Fruit fly (Drosophila melanogaster): ENCODE results near the gene CG32532.

DNA sequence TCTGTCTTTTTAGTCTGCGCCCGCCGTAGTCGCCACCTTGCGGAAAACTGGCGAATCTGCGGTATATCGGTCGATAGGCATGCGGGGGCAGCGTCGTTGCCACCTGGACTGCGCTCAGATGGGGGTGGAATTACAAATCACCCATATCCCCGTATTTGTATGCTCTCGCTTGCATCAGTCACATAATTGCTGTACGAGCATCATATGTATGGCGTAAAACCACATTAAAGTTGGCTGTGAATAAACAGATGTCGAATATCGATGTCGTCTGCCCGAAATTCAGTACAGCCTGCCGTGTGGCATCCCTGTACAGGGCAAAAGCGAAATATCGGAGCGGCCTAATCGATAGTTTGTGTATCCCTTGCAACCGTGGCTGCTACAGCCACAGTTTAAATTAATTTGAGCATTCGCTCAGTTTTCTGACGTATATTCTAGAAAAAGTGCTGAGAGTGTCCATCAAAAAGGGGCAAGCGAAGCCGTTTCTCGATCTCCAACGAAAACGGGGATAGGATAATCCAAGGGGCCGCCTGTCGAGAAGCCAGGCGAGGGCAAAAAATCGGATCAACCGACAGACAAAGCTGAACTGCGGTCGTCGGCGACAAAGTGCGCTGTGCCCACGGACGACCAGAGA, 25.4 kb downstream of the CG32532 start, which contains the start of the genes Idh3a and CoRest:
- TF ChIP-seq da (GFP tag; optimal IDR thresholded peaks at IDR 0.05) (no peak), Tbp (GFP tag; optimal IDR thresholded peaks at IDR 0.05) (no peak), CG30020 (tag; optimal IDR thresholded peaks at IDR 0.05) (peak; percentile 33), ATbp (GFP tag; optimal IDR thresholded peaks at IDR 0.05) (no peak), ttk (GFP tag; IDR thresholded peaks at IDR 0.05) (no peak), Lpt (GFP tag; optimal IDR thresholded peaks at IDR 0.05) (no peak), CG5245 (GFP tag; optimal IDR thresholded peaks at IDR 0.05) (no peak), Hsf (GFP tag; optimal IDR thresholded peaks at IDR 0.05) (peak; percentile 29), Xbp1 (GFP tag; optimal IDR thresholded peaks at IDR 0.05) (peak; percentile 2), ro (GFP tag; IDR thresholded peaks at IDR 0.05) (no peak)

All from whole organism, embryonic.